Worm (Caenorhabditis elegans) whole organism, late embryonic: Measurements from ENCODE around the gene sma-2.

Experiments
- C08G9.2 ChIP-seq: sonication (generic microtip); optimal IDR thresholded peaks from 2 replicates; lab custom pipeline; 2016; ENCODE audit warnings: mild to moderate bottlenecking, missing genetic modification characterization, moderate library complexity, missing compliant biosample characterization
- ceh-6 ChIP-seq: fragments of 200-800 bp; sonication (Bioruptor generic); optimal IDR thresholded peaks from 2 replicates; lab custom pipeline; 2018; ENCODE audit warnings: mild to moderate bottlenecking, missing genetic modification characterization, missing compliant biosample characterization
- ceh-9 ChIP-seq: sonication (generic microtip); optimal IDR thresholded peaks from 2 replicates; lab custom pipeline; 2016; ENCODE audit warnings: mild to moderate bottlenecking, missing genetic modification characterization, inconsistent platforms, missing compliant biosample characterization
- che-1 ChIP-seq: sonication (generic microtip); optimal IDR thresholded peaks from 2 replicates; lab custom pipeline; 2016; ENCODE audit warnings: mild to moderate bottlenecking, missing genetic modification characterization, missing compliant biosample characterization
- nfya-1 ChIP-seq: sonication (generic microtip); optimal IDR thresholded peaks from 2 replicates; lab custom pipeline; 2017; ENCODE audit warnings: missing genetic modification characterization, mild to moderate bottlenecking, missing compliant biosample characterization, antibody characterized with exemption, moderate library complexity
- nhr-11 ChIP-seq: fragments of 150-350 bp; optimal IDR thresholded peaks from 2 replicates; lab custom pipeline; 2014; ENCODE audit warnings: missing biosample characterization, missing genetic modification characterization
- rnt-1 ChIP-seq: sonication (generic microtip); optimal IDR thresholded peaks from 2 replicates; lab custom pipeline; 2016; ENCODE audit warnings: missing genetic modification characterization, missing compliant biosample characterization
- ztf-16 ChIP-seq: sonication (generic microtip); optimal IDR thresholded peaks from 2 replicates; lab custom pipeline; 2017; ENCODE audit warnings: missing genetic modification characterization, missing compliant biosample characterization

- no peak for TF ChIP-seq ceh-9 (tag; lab: Kevin White, UChicago)
- TF ChIP-seq nhr-11 (tag; lab: Kevin White, UChicago) = no peak
- TF ChIP-seq nfya-1 = peak; percentile 78
- TF ChIP-seq ceh-6 = peak; percentile 67
- peak; percentile 63 for TF ChIP-seq rnt-1 (tag; lab: Kevin White, UChicago)
- TF ChIP-seq ztf-16 = peak; percentile 79
- TF ChIP-seq C08G9.2 (tag; lab: Kevin White, UChicago) = peak; percentile 64
- peak; percentile 78 for TF ChIP-seq che-1 (tag; lab: Kevin White, UChicago)
Observed at ce11 chrIII:8767889-8768361, 18.4 kb downstream of the sma-2 start, which contains the start of gene mtss-1.
